In the genomic region with DNA sequence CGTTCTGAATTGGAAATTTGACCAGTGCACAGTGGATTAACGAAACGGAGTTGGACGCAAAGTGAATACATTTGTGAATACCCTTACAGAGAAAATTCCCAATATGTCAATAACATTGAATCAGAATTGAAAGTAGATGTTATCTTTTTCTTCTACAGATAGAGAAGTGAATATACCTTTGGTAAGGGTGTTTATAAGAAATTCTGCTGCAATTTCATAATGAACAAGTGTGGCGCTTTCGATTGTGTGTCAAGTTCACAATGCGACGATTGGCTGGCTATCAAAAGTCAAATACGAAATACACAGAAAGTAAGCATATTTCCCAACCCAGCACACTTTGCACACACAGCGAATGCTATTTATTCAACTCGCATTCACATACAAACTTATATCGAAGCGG, we compare ENCODE assay signal across 4 fruit fly cellular contexts.
TF ChIP-seq lines count a peak whose summit lies in the region.

No protein-coding gene starts in this region.

- TF ChIP-seq CTCF in whole organism, embryonic (GFP tag; optimal IDR thresholded peaks at IDR 0.05; lab: Kevin White, UChicago), result no peak

TF ChIP-seq in whole organism, adult, 20 proteins besides CTCF, POLR2A, EP300 and RAD21:
- TF ChIP-seq CG33017 (tag; optimal IDR thresholded peaks at IDR 0.05; lab: Kevin White, UChicago), result no peak
- TF ChIP-seq cic (GFP tag; optimal IDR thresholded peaks at IDR 0.05; lab: Kevin White, UChicago), result no peak
- no peak for TF ChIP-seq CG11617 (GFP tag; optimal IDR thresholded peaks at IDR 0.05; lab: Kevin White, UChicago)
- TF ChIP-seq Hr96 (GFP tag; optimal IDR thresholded peaks at IDR 0.05; lab: Kevin White, UChicago), result no peak
- no peak for TF ChIP-seq CG1620 (GFP tag; optimal IDR thresholded peaks at IDR 0.05; lab: Kevin White, UChicago)
- TF ChIP-seq bab1 (GFP tag; optimal IDR thresholded peaks at IDR 0.05; lab: Kevin White, UChicago), result peak; percentile 13
- TF ChIP-seq ovo (GFP tag; optimal IDR thresholded peaks at IDR 0.05; lab: Kevin White, UChicago), result no peak
- TF ChIP-seq Crg-1 (GFP tag; optimal IDR thresholded peaks at IDR 0.05; lab: Kevin White, UChicago), result no peak
- TF ChIP-seq toe (GFP tag; optimal IDR thresholded peaks at IDR 0.05; lab: Kevin White, UChicago), result no peak
- TF ChIP-seq Clk (GFP tag; optimal IDR thresholded peaks at IDR 0.05; lab: Kevin White, UChicago), result no peak
- peak; percentile 87 for TF ChIP-seq tj (GFP tag; optimal IDR thresholded peaks at IDR 0.05; lab: Kevin White, UChicago)
- TF ChIP-seq kay (GFP tag; lab: Kevin White, UChicago; ENCODE audit: borderline replicate concordance), result peak; percentile 54
- TF ChIP-seq CG7101 (tag; optimal IDR thresholded peaks at IDR 0.05; lab: Kevin White, UChicago), result peak; percentile 15
- no peak for TF ChIP-seq pad (GFP tag; optimal IDR thresholded peaks at IDR 0.05; lab: Kevin White, UChicago)
- no peak for TF ChIP-seq CG5204 (GFP tag; optimal IDR thresholded peaks at IDR 0.05; lab: Kevin White, UChicago)
- no peak for TF ChIP-seq CG7045 (GFP tag; optimal IDR thresholded peaks at IDR 0.05; lab: Kevin White, UChicago)
- no peak for TF ChIP-seq Mnt (GFP tag; optimal IDR thresholded peaks at IDR 0.05; lab: Kevin White, UChicago)
- TF ChIP-seq CG14711 (tag; optimal IDR thresholded peaks at IDR 0.05; lab: Kevin White, UChicago), result no peak

TF ChIP-seq in whole organism, embryonic, 481 proteins besides CTCF, POLR2A, EP300 and RAD21 (continues in another document):
- TF ChIP-seq CG7271 (tag; optimal IDR thresholded peaks at IDR 0.05; lab: Kevin White, UChicago) (no peak), Nf-YB (GFP tag; optimal IDR thresholded peaks at IDR 0.05; lab: Kevin White, UChicago) (no peak), kah (GFP tag; optimal IDR thresholded peaks at IDR 0.05; lab: Kevin White, UChicago) (no peak), CG10654 (GFP tag; optimal IDR thresholded peaks at IDR 0.05; lab: Kevin White, UChicago) (no peak), Xbp1 (GFP tag; optimal IDR thresholded peaks at IDR 0.05; lab: Kevin White, UChicago) (no peak), E2f2 (GFP tag; IDR thresholded peaks at IDR 0.05; lab: Robert Waterston, UW) (no peak), wor (GFP tag; IDR thresholded peaks at IDR 0.05; lab: Robert Waterston, UW) (no peak), pum (GFP tag; optimal IDR thresholded peaks at IDR 0.05; lab: Kevin White, UChicago) (no peak), CG10209 (GFP tag; optimal IDR thresholded peaks at IDR 0.05; lab: Kevin White, UChicago) (no peak), CG1233 (GFP tag; optimal IDR thresholded peaks at IDR 0.05; lab: Kevin White, UChicago) (no peak), CG43689 (GFP tag; IDR thresholded peaks at IDR 0.05; lab: Robert Waterston, UW) (0 out of 2 replicates have a peak, but pooled peaks have one; percentile 12), ci (GFP tag; IDR thresholded peaks at IDR 0.05; lab: Robert Waterston, UW) (peak; percentile 40; the same call in 1 of the 3 replicates), CG32532 (GFP tag; IDR thresholded peaks at IDR 0.05; lab: Robert Waterston, UW) (no peak), GATAe (GFP tag; conservative IDR thresholded peaks at IDR 0.05; lab: Robert Waterston, UW) (no peak), ftz-f1 (GFP tag; optimal IDR thresholded peaks at IDR 0.05; lab: Kevin White, UChicago) (no peak), BtbVII (GFP tag; optimal IDR thresholded peaks at IDR 0.05; lab: Kevin White, UChicago) (no peak), Atf6 (GFP tag; IDR thresholded peaks at IDR 0.05; lab: Robert Waterston, UW) (no peak), CG9215 (GFP tag; IDR thresholded peaks at IDR 0.05; lab: Robert Waterston, UW) (no peak), Spps (tag; optimal IDR thresholded peaks at IDR 0.05; lab: Kevin White, UChicago) (no peak), CG11456 (GFP tag; IDR thresholded peaks at IDR 0.05; lab: Robert Waterston, UW) (no peak), pan (optimal IDR thresholded peaks at IDR 0.05; lab: Kevin White, UChicago) (no peak), pan (GFP tag; optimal IDR thresholded peaks at IDR 0.05 in 1 of 2, IDR thresholded peaks at IDR 0.05 in 1 of 2) (peak in 1 of 2 experiments; percentile 34), row (GFP tag; IDR thresholded peaks at IDR 0.05; lab: Robert Waterston, UW) (0 out of 3 replicates have a peak, but pooled peaks have one; percentile 28), Rx (GFP tag; IDR thresholded peaks at IDR 0.05; lab: Robert Waterston, UW) (no peak)

TF ChIP-seq in whole organism, prepupa, 60 proteins besides CTCF, POLR2A, EP300 and RAD21 (continues in another document):
- no peak for TF ChIP-seq cyc (GFP tag; optimal IDR thresholded peaks at IDR 0.05; lab: Kevin White, UChicago)
- TF ChIP-seq CG7368 (GFP tag; optimal IDR thresholded peaks at IDR 0.05; lab: Kevin White, UChicago), result no peak
- no peak for TF ChIP-seq dac (GFP tag; optimal IDR thresholded peaks at IDR 0.05; lab: Kevin White, UChicago)
- TF ChIP-seq dsx (GFP tag; optimal IDR thresholded peaks at IDR 0.05; lab: Kevin White, UChicago; ENCODE audit: poor library complexity, severe bottlenecking), result no peak
- TF ChIP-seq Ets21C (GFP tag; optimal IDR thresholded peaks at IDR 0.05; lab: Kevin White, UChicago), result no peak
- no peak for TF ChIP-seq OdsH (GFP tag; optimal IDR thresholded peaks at IDR 0.05; lab: Kevin White, UChicago)
- TF ChIP-seq achi (GFP tag; optimal IDR thresholded peaks at IDR 0.05; lab: Kevin White, UChicago), result no peak
- peak; percentile 70 for TF ChIP-seq svp (GFP tag; lab: Kevin White, UChicago)
- peak; percentile 26 for TF ChIP-seq Eip78C (GFP tag; lab: Kevin White, UChicago)
- TF ChIP-seq fd85E (GFP tag; optimal IDR thresholded peaks at IDR 0.05; lab: Kevin White, UChicago), result no peak
- peak; percentile 3 for TF ChIP-seq pdm3 (GFP tag; optimal IDR thresholded peaks at IDR 0.05; lab: Kevin White, UChicago)
- no peak for TF ChIP-seq CG6163 (GFP tag; IDR thresholded peaks at IDR 0.05; lab: Robert Waterston, UW)
- peak; percentile 17 for TF ChIP-seq Met (GFP tag; optimal IDR thresholded peaks at IDR 0.05; lab: Kevin White, UChicago)
- TF ChIP-seq Hr39 (GFP tag; optimal IDR thresholded peaks at IDR 0.05; lab: Kevin White, UChicago), result peak; percentile 38
- TF ChIP-seq CG1621 (tag; optimal IDR thresholded peaks at IDR 0.05; lab: Kevin White, UChicago), result no peak
- no peak for TF ChIP-seq fd59A (GFP tag; optimal IDR thresholded peaks at IDR 0.05; lab: Kevin White, UChicago)
- TF ChIP-seq Lpt (GFP tag; optimal IDR thresholded peaks at IDR 0.05; lab: Kevin White, UChicago), result no peak
- no peak for TF ChIP-seq CG11294 (GFP tag; IDR thresholded peaks at IDR 0.05; lab: Robert Waterston, UW)
- TF ChIP-seq esn (GFP tag; optimal IDR thresholded peaks at IDR 0.05; lab: Kevin White, UChicago), result peak; percentile 45
- no peak for TF ChIP-seq CG8119 (GFP tag; IDR thresholded peaks at IDR 0.05; lab: Robert Waterston, UW)
- TF ChIP-seq topi (GFP tag; optimal IDR thresholded peaks at IDR 0.05; lab: Kevin White, UChicago), result peak; percentile 23
- TF ChIP-seq Sox102F (GFP tag; optimal IDR thresholded peaks at IDR 0.05; lab: Kevin White, UChicago), result peak; percentile 18
- no peak for TF ChIP-seq CG10669 (GFP tag; optimal IDR thresholded peaks at IDR 0.05; lab: Kevin White, UChicago)
- peak; percentile 23 for TF ChIP-seq Eip75B (GFP tag; optimal IDR thresholded peaks at IDR 0.05; lab: Kevin White, UChicago)
- TF ChIP-seq Gug (GFP tag; IDR thresholded peaks at IDR 0.05; lab: Robert Waterston, UW), result no peak
- TF ChIP-seq Hr4 (GFP tag; optimal IDR thresholded peaks at IDR 0.05; lab: Kevin White, UChicago), result no peak
- peak; percentile 31 for TF ChIP-seq CG31627 (GFP tag; optimal IDR thresholded peaks at IDR 0.05; lab: Kevin White, UChicago)

TF ChIP-seq in whole organism, wandering third instar larva, 38 proteins besides CTCF, POLR2A, EP300 and RAD21:
- no peak for TF ChIP-seq CG9705 (GFP tag; optimal IDR thresholded peaks at IDR 0.05; lab: Kevin White, UChicago)
- peak; percentile 13 for TF ChIP-seq h (GFP tag; optimal IDR thresholded peaks at IDR 0.05; lab: Kevin White, UChicago)
- TF ChIP-seq psq (GFP tag; optimal IDR thresholded peaks at IDR 0.05; lab: Kevin White, UChicago), result peak; percentile 13
TF ChIP-seq in whole organism, wandering third instar larva: peak in this region for 2.
